ENCODE assay signal across 4 fruit fly cellular contexts in genomic region chr2L:1986343-1987280, dm6.
TF ChIP-seq lines count a peak whose summit lies in the region.

No protein-coding gene starts in this region.

TF ChIP-seq in whole organism, adult, 20 proteins besides CTCF, POLR2A, EP300 and RAD21 (continued from another document):
- TF ChIP-seq ovo (GFP tag; optimal IDR thresholded peaks at IDR 0.05; lab: Kevin White, UChicago) (no peak), CG11617 (GFP tag; optimal IDR thresholded peaks at IDR 0.05; lab: Kevin White, UChicago) (peak; percentile 68)
TF ChIP-seq in whole organism, adult: peak in this region for 12.

TF ChIP-seq in whole organism, embryonic, 481 proteins besides CTCF, POLR2A, EP300 and RAD21 (continued from another document and continues in another):
- TF ChIP-seq ATbp (GFP tag; optimal IDR thresholded peaks at IDR 0.05; lab: Kevin White, UChicago) (peak; percentile 2), lmd (GFP tag; IDR thresholded peaks at IDR 0.05; lab: Robert Waterston, UW) (peak; percentile 61; the same call in 1 of the 2 replicates), wor (GFP tag; IDR thresholded peaks at IDR 0.05; lab: Robert Waterston, UW) (no peak), trem (tag; optimal IDR thresholded peaks at IDR 0.05; lab: Kevin White, UChicago) (no peak), stwl (tag; optimal IDR thresholded peaks at IDR 0.05; lab: Kevin White, UChicago) (no peak), sc (optimal IDR thresholded peaks at IDR 0.05; lab: Kevin White, UChicago) (no peak), sc (GFP tag; optimal IDR thresholded peaks at IDR 0.05; lab: Kevin White, UChicago) (no peak), H15 (GFP tag; IDR thresholded peaks at IDR 0.05; lab: Robert Waterston, UW) (peak; percentile 59; the same call in 1 of the 3 replicates), CG13287 (GFP tag; IDR thresholded peaks at IDR 0.05; lab: Robert Waterston, UW; ENCODE audit: partially characterized antibody) (no peak), fd96Cb (tag; optimal IDR thresholded peaks at IDR 0.05; lab: Kevin White, UChicago) (peak; percentile 13), Kr (GFP tag; optimal IDR thresholded peaks at IDR 0.05; lab: Kevin White, UChicago) (no peak), CG31388 (GFP tag; optimal IDR thresholded peaks at IDR 0.05; lab: Kevin White, UChicago) (no peak), CG14441 (GFP tag; IDR thresholded peaks at IDR 0.05; lab: Robert Waterston, UW) (peak; percentile 65), Spps (tag; optimal IDR thresholded peaks at IDR 0.05; lab: Kevin White, UChicago) (no peak), lilli (GFP tag; optimal IDR thresholded peaks at IDR 0.05; lab: Kevin White, UChicago) (peak; percentile 72), NfI (GFP tag; optimal IDR thresholded peaks at IDR 0.05; lab: Kevin White, UChicago) (peak; percentile 57), ken (GFP tag; IDR thresholded peaks at IDR 0.05; lab: Robert Waterston, UW) (peak; percentile 31; the same call in 1 of the 3 replicates), stc (GFP tag; IDR thresholded peaks at IDR 0.05; lab: Robert Waterston, UW) (no peak), Fer2 (tag; optimal IDR thresholded peaks at IDR 0.05; lab: Kevin White, UChicago) (peak; percentile 25), Gsc (GFP tag; IDR thresholded peaks at IDR 0.05; lab: Robert Waterston, UW) (no peak), p53 (GFP tag; optimal IDR thresholded peaks at IDR 0.05; lab: Kevin White, UChicago) (no peak), slp2 (GFP tag; optimal IDR thresholded peaks at IDR 0.05; lab: Kevin White, UChicago) (no peak), caup (GFP tag; optimal IDR thresholded peaks at IDR 0.05; lab: Kevin White, UChicago; ENCODE audit: severe bottlenecking) (peak; percentile 67), CG30403 (GFP tag; optimal IDR thresholded peaks at IDR 0.05; lab: Kevin White, UChicago) (peak; percentile 65), fd3F (GFP tag; optimal IDR thresholded peaks at IDR 0.05; lab: Kevin White, UChicago) (peak; percentile 31), HmgD (GFP tag; optimal IDR thresholded peaks at IDR 0.05; lab: Kevin White, UChicago) (no peak), h (optimal IDR thresholded peaks at IDR 0.05; lab: Kevin White, UChicago) (no peak), CG2202 (tag; optimal IDR thresholded peaks at IDR 0.05; lab: Kevin White, UChicago) (no peak), mirr (GFP tag; optimal IDR thresholded peaks at IDR 0.05; lab: Kevin White, UChicago) (peak; percentile 93), CG31441 (GFP tag; IDR thresholded peaks at IDR 0.05; lab: Robert Waterston, UW) (0 out of 2 replicates have a peak, but pooled peaks have one; percentile 44), CG18476 (GFP tag; optimal IDR thresholded peaks at IDR 0.05; lab: Kevin White, UChicago) (peak; percentile 7), Ssrp (tag; optimal IDR thresholded peaks at IDR 0.05; lab: Kevin White, UChicago) (peak; percentile 11), HmgZ (tag; optimal IDR thresholded peaks at IDR 0.05; lab: Kevin White, UChicago) (peak; percentile 37), CG2199 (GFP tag; IDR thresholded peaks at IDR 0.05; lab: Robert Waterston, UW) (no peak), sqz (GFP tag; optimal IDR thresholded peaks at IDR 0.05; lab: Kevin White, UChicago) (no peak), Adf1 (GFP tag; IDR thresholded peaks at IDR 0.05; lab: Robert Waterston, UW) (no peak), CG9797 (GFP tag; optimal IDR thresholded peaks at IDR 0.05; lab: Kevin White, UChicago) (no peak), CG9215 (GFP tag; IDR thresholded peaks at IDR 0.05; lab: Robert Waterston, UW) (peak; percentile 56; the same call in 1 of the 2 replicates), Dref (GFP tag; IDR thresholded peaks at IDR 0.05; lab: Robert Waterston, UW) (no peak), BtbVII (GFP tag; optimal IDR thresholded peaks at IDR 0.05; lab: Kevin White, UChicago) (peak; percentile 37), slbo (GFP tag; IDR thresholded peaks at IDR 0.05; lab: Robert Waterston, UW) (peak; percentile 82), twi (tag; optimal IDR thresholded peaks at IDR 0.05; lab: Kevin White, UChicago) (no peak), repo (GFP tag; optimal IDR thresholded peaks at IDR 0.05; lab: Kevin White, UChicago) (peak; percentile 19), CG4424 (GFP tag; optimal IDR thresholded peaks at IDR 0.05; lab: Kevin White, UChicago) (peak; percentile 1)

TF ChIP-seq in whole organism, prepupa, 60 proteins besides CTCF, POLR2A, EP300 and RAD21 (continued from another document):
- TF ChIP-seq CG4318 (GFP tag; optimal IDR thresholded peaks at IDR 0.05; lab: Kevin White, UChicago) (no peak), achi (GFP tag; optimal IDR thresholded peaks at IDR 0.05; lab: Kevin White, UChicago) (peak; percentile 34), lz (GFP tag; optimal IDR thresholded peaks at IDR 0.05; lab: Kevin White, UChicago) (peak; percentile 69), acj6 (GFP tag; optimal IDR thresholded peaks at IDR 0.05; lab: Kevin White, UChicago) (peak; percentile 60), CG3032 (tag; optimal IDR thresholded peaks at IDR 0.05; lab: Kevin White, UChicago) (peak; percentile 25), fkh (GFP tag; optimal IDR thresholded peaks at IDR 0.05; lab: Kevin White, UChicago) (peak; percentile 65), CG16779 (tag; optimal IDR thresholded peaks at IDR 0.05; lab: Kevin White, UChicago) (no peak), CG32006 (GFP tag; optimal IDR thresholded peaks at IDR 0.05; lab: Kevin White, UChicago) (peak; percentile 60), Hr39 (GFP tag; optimal IDR thresholded peaks at IDR 0.05; lab: Kevin White, UChicago) (peak; percentile 64), CG6792 (GFP tag; optimal IDR thresholded peaks at IDR 0.05; lab: Kevin White, UChicago) (peak; percentile 51), Sox14 (GFP tag; optimal IDR thresholded peaks at IDR 0.05; lab: Kevin White, UChicago) (peak; percentile 56), CG6276 (GFP tag; optimal IDR thresholded peaks at IDR 0.05; lab: Kevin White, UChicago) (no peak), CG8632 (GFP tag; optimal IDR thresholded peaks at IDR 0.05; lab: Kevin White, UChicago) (peak; percentile 36), cyc (GFP tag; optimal IDR thresholded peaks at IDR 0.05; lab: Kevin White, UChicago) (peak; percentile 44), Hr38 (GFP tag; optimal IDR thresholded peaks at IDR 0.05; lab: Kevin White, UChicago) (no peak), eg (GFP tag; IDR thresholded peaks at IDR 0.05; lab: Robert Waterston, UW) (peak; percentile 60; the same call in 2 of the 3 replicates), Ets21C (GFP tag; optimal IDR thresholded peaks at IDR 0.05; lab: Kevin White, UChicago) (peak; percentile 60), Eip93F (GFP tag; optimal IDR thresholded peaks at IDR 0.05; lab: Kevin White, UChicago) (no peak), salr (GFP tag; optimal IDR thresholded peaks at IDR 0.05; lab: Kevin White, UChicago) (no peak), CG3919 (GFP tag; optimal IDR thresholded peaks at IDR 0.05; lab: Kevin White, UChicago) (peak; percentile 64), svp (GFP tag; lab: Kevin White, UChicago) (peak; percentile 98), Eip75B (GFP tag; optimal IDR thresholded peaks at IDR 0.05; lab: Kevin White, UChicago) (peak; percentile 63), CG1621 (tag; optimal IDR thresholded peaks at IDR 0.05; lab: Kevin White, UChicago) (peak; percentile 34), topi (GFP tag; optimal IDR thresholded peaks at IDR 0.05; lab: Kevin White, UChicago) (peak; percentile 54), Ets96B (tag; optimal IDR thresholded peaks at IDR 0.05; lab: Kevin White, UChicago) (peak; percentile 40), OdsH (GFP tag; optimal IDR thresholded peaks at IDR 0.05; lab: Kevin White, UChicago) (peak; percentile 60), CG8119 (GFP tag; IDR thresholded peaks at IDR 0.05; lab: Robert Waterston, UW) (peak; percentile 39; the same call in 1 of the 3 replicates), Smox (GFP tag; optimal IDR thresholded peaks at IDR 0.05; lab: Kevin White, UChicago) (peak; percentile 63), CG31627 (GFP tag; optimal IDR thresholded peaks at IDR 0.05; lab: Kevin White, UChicago) (peak; percentile 67), CG34406 (GFP tag; optimal IDR thresholded peaks at IDR 0.05; lab: Kevin White, UChicago) (peak; percentile 55), CG11762 (GFP tag; optimal IDR thresholded peaks at IDR 0.05; lab: Kevin White, UChicago; ENCODE audit: insufficient read depth) (peak; percentile 47), fd85E (GFP tag; optimal IDR thresholded peaks at IDR 0.05; lab: Kevin White, UChicago) (no peak), fd59A (GFP tag; optimal IDR thresholded peaks at IDR 0.05; lab: Kevin White, UChicago) (peak; percentile 38), CG10669 (GFP tag; optimal IDR thresholded peaks at IDR 0.05; lab: Kevin White, UChicago) (peak; percentile 40), net (GFP tag; optimal IDR thresholded peaks at IDR 0.05; lab: Kevin White, UChicago) (peak; percentile 49), dac (GFP tag; optimal IDR thresholded peaks at IDR 0.05; lab: Kevin White, UChicago) (no peak), CG15336 (GFP tag; IDR thresholded peaks at IDR 0.05; lab: Robert Waterston, UW) (peak; percentile 50; the same call in 1 of the 2 replicates)

TF ChIP-seq in whole organism, wandering third instar larva, 38 proteins besides CTCF, POLR2A, EP300 and RAD21 (continued from another document):
- TF ChIP-seq usp (GFP tag; optimal IDR thresholded peaks at IDR 0.05; lab: Kevin White, UChicago) (no peak), brk (GFP tag; optimal IDR thresholded peaks at IDR 0.05; lab: Kevin White, UChicago) (no peak), dmrt93B (GFP tag; optimal IDR thresholded peaks at IDR 0.05; lab: Kevin White, UChicago) (peak; percentile 19), CrebA (GFP tag; optimal IDR thresholded peaks at IDR 0.05; lab: Kevin White, UChicago; ENCODE audit: borderline replicate concordance) (no peak), jim (GFP tag; optimal IDR thresholded peaks at IDR 0.05; lab: Kevin White, UChicago) (no peak), Hr83 (GFP tag; optimal IDR thresholded peaks at IDR 0.05; lab: Kevin White, UChicago; ENCODE audit: poor library complexity, severe bottlenecking) (peak; percentile 63), dl (GFP tag; optimal IDR thresholded peaks at IDR 0.05; lab: Kevin White, UChicago; ENCODE audit: insufficient read depth in 1 of 2, partially characterized antibody in 2 of 2) (no peak), GATAd (GFP tag; optimal IDR thresholded peaks at IDR 0.05; lab: Kevin White, UChicago) (no peak), lola (GFP tag; optimal IDR thresholded peaks at IDR 0.05; lab: Kevin White, UChicago) (no peak), foxo (GFP tag; optimal IDR thresholded peaks at IDR 0.05; lab: Kevin White, UChicago) (peak in 1 of 2 experiments; percentile 78), Vsx2 (GFP tag; optimal IDR thresholded peaks at IDR 0.05; lab: Kevin White, UChicago; ENCODE audit: partially characterized antibody) (no peak), psq (GFP tag; optimal IDR thresholded peaks at IDR 0.05; lab: Kevin White, UChicago) (peak; percentile 16), Dfd (GFP tag; optimal IDR thresholded peaks at IDR 0.05; lab: Kevin White, UChicago) (no peak), sv (GFP tag; optimal IDR thresholded peaks at IDR 0.05; lab: Kevin White, UChicago) (peak; percentile 34)
TF ChIP-seq in whole organism, wandering third instar larva: peak in this region for 17.
